Fruit fly (Drosophila melanogaster) whole organism, embryonic: ENCODE measurements around the gene Doc1.

Experiments used
- BEAF-32 ChIP-seq: fragments of 200-800 bp; sonication (Bioruptor generic); optimal IDR thresholded peaks from 3 replicates; lab custom pipeline; 2017; ENCODE audit warnings: missing biosample characterization, missing genetic modification characterization, mild to moderate bottlenecking, moderate library complexity, missing genetic modification reagents
- Blimp-1 ChIP-seq: fragments of 200-800 bp; sonication (Bioruptor generic); optimal IDR thresholded peaks from 3 replicates; lab custom pipeline; 2018; ENCODE audit warnings: missing biosample characterization, missing genetic modification characterization, mild to moderate bottlenecking, moderate library complexity, missing genetic modification reagents
- BtbVII ChIP-seq: fragments of 200-800 bp; sonication (Bioruptor generic); optimal IDR thresholded peaks from 3 replicates; lab custom pipeline; 2017; ENCODE audit warnings: missing biosample characterization, mild to moderate bottlenecking, missing genetic modification characterization
- CG10147 ChIP-seq: fragments of 200-800 bp; sonication (Bioruptor generic); optimal IDR thresholded peaks from 2 replicates; lab custom pipeline; 2019; ENCODE audit warnings: missing biosample characterization, mild to moderate bottlenecking, missing genetic modification characterization, moderate library complexity
- CG10274 ChIP-seq: fragments of 200-800 bp; sonication (Bioruptor generic); optimal IDR thresholded peaks from 3 replicates; lab custom pipeline; 2017; ENCODE audit warnings: missing biosample characterization, mild to moderate bottlenecking, missing genetic modification characterization
- CG10431 ChIP-seq: fragments of 200-800 bp; sonication (Bioruptor generic); optimal IDR thresholded peaks from 3 replicates; lab custom pipeline; 2018; ENCODE audit warnings: missing biosample characterization, mild to moderate bottlenecking, missing genetic modification characterization
- CG10979 ChIP-seq: fragments of 200-800 bp; sonication (Bioruptor generic); optimal IDR thresholded peaks from 2 replicates; lab custom pipeline; 2018; ENCODE audit warnings: missing biosample characterization, mild to moderate bottlenecking, missing genetic modification characterization, moderate library complexity
- CG11398 ChIP-seq: fragments of 200-800 bp; sonication (Bioruptor generic); optimal IDR thresholded peaks from 2 replicates; lab custom pipeline; 2016; ENCODE audit warnings: missing biosample characterization, missing genetic modification characterization
- CG11560 ChIP-seq: fragments of 200-800 bp; sonication (Bioruptor generic); IDR thresholded peaks from 3 replicates; pipeline ENCODE4 v1.3.6; 2022; ENCODE audit warnings: missing biosample characterization, missing genetic modification characterization
- CG12104 ChIP-seq: fragments of 200-800 bp; sonication (Bioruptor generic); optimal IDR thresholded peaks from 3 replicates; lab custom pipeline; 2016; ENCODE audit warnings: missing biosample characterization, missing genetic modification characterization
- CG12155 ChIP-seq: fragments of 200-800 bp; sonication (Bioruptor generic); optimal IDR thresholded peaks from 3 replicates; lab custom pipeline; 2016; ENCODE audit warnings: missing biosample characterization, missing genetic modification characterization
- CG14441 ChIP-seq: fragments of 200-800 bp; sonication (Bioruptor generic); IDR thresholded peaks from 2 replicates; pipeline ENCODE4 v1.3.6; 2022; ENCODE audit warnings: missing biosample characterization, missing genetic modification characterization
- CG14710 ChIP-seq: fragments of 200-800 bp; sonication (Bioruptor generic); optimal IDR thresholded peaks from 3 replicates; lab custom pipeline; 2019; ENCODE audit warnings: missing biosample characterization, mild to moderate bottlenecking, missing genetic modification characterization, moderate library complexity
- CG2120 ChIP-seq: fragments of 200-800 bp; sonication (Bioruptor generic); optimal IDR thresholded peaks from 3 replicates; lab custom pipeline; 2016; ENCODE audit warnings: missing biosample characterization, missing genetic modification characterization
- CG3281 ChIP-seq: fragments of 200-800 bp; sonication (Bioruptor generic); optimal IDR thresholded peaks from 3 replicates; lab custom pipeline; 2017; ENCODE audit warnings: missing biosample characterization, mild to moderate bottlenecking, missing genetic modification characterization
- CG4820 ChIP-seq: fragments of 200-800 bp; sonication (Bioruptor generic); optimal IDR thresholded peaks from 3 replicates; lab custom pipeline; 2016; ENCODE audit warnings: missing biosample characterization, missing genetic modification characterization
- CG8089 ChIP-seq: fragments of 200-800 bp; sonication (Bioruptor generic); optimal IDR thresholded peaks from 3 replicates; lab custom pipeline; 2016; ENCODE audit warnings: missing biosample characterization, missing genetic modification characterization
- Dbx ChIP-seq: fragments of 200-800 bp; sonication (Bioruptor generic); IDR thresholded peaks from 3 replicates; pipeline ENCODE4 v1.3.6; 2022; ENCODE audit warnings: missing biosample characterization, missing genetic modification characterization
- Doc2 ChIP-seq: fragments of 200-800 bp; sonication (Bioruptor generic); IDR thresholded peaks from 2 replicates; pipeline ENCODE4 v1.3.6; 2022; ENCODE audit warnings: missing biosample characterization, missing genetic modification characterization
- Dref ChIP-seq: fragments of 200-800 bp; sonication (Bioruptor generic); IDR thresholded peaks from 2 replicates; pipeline ENCODE4 v1.3.6; 2022; ENCODE audit warnings: missing biosample characterization, missing genetic modification characterization
- Elba2 ChIP-seq: fragments of 200-800 bp; sonication (Bioruptor generic); optimal IDR thresholded peaks from 3 replicates; lab custom pipeline; 2016; ENCODE audit warnings: missing biosample characterization, missing genetic modification characterization
- Hsf ChIP-seq: fragments of 200-800 bp; sonication (Bioruptor generic); optimal IDR thresholded peaks from 3 replicates; lab custom pipeline; 2016; ENCODE audit warnings: missing biosample characterization, missing genetic modification characterization
- NC2β ChIP-seq: fragments of 200-800 bp; sonication (Bioruptor generic); optimal IDR thresholded peaks from 2 replicates; lab custom pipeline; 2016; ENCODE audit warnings: missing biosample characterization, missing genetic modification characterization
- Opbp ChIP-seq: fragments of 200-800 bp; sonication (Bioruptor generic); IDR thresholded peaks from 3 replicates; pipeline ENCODE4 v1.3.6; 2022; ENCODE audit warnings: missing biosample characterization, missing genetic modification characterization; ENCODE audit not compliant: partially characterized antibody
- Optix ChIP-seq: fragments of 200-800 bp; sonication (Bioruptor generic); IDR thresholded peaks from 3 replicates; pipeline ENCODE4 v1.3.6; 2022; ENCODE audit warnings: missing biosample characterization, missing genetic modification characterization
- Poxn ChIP-seq: fragments of 200-800 bp; sonication (Bioruptor generic); IDR thresholded peaks from 2 replicates; pipeline ENCODE4 v1.3.6; 2022; ENCODE audit warnings: missing biosample characterization, missing genetic modification characterization
- Rfx ChIP-seq: fragments of 200-800 bp; sonication (Bioruptor generic); IDR thresholded peaks from 2 replicates; pipeline ENCODE4 v1.3.6; 2022; ENCODE audit warnings: missing biosample characterization, missing genetic modification characterization
- Scr ChIP-seq: fragments of 200-800 bp; sonication (Bioruptor generic); IDR thresholded peaks from 2 replicates; pipeline ENCODE4 v1.3.6; 2022; ENCODE audit warnings: missing biosample characterization, missing genetic modification characterization; ENCODE audit not compliant: partially characterized antibody
- Sry-δ ChIP-seq: fragments of 200-800 bp; sonication (Bioruptor generic); optimal IDR thresholded peaks from 2 replicates; lab custom pipeline; 2016; ENCODE audit warnings: missing biosample characterization, missing genetic modification characterization
- Xbp1 ChIP-seq: fragments of 200-800 bp; sonication (Bioruptor generic); optimal IDR thresholded peaks from 3 replicates; lab custom pipeline; 2016; ENCODE audit warnings: missing biosample characterization, mild to moderate bottlenecking, missing genetic modification characterization
- ara ChIP-seq: fragments of 200-800 bp; sonication (Bioruptor generic); IDR thresholded peaks from 2 replicates; pipeline ENCODE4 v1.3.6; 2022; ENCODE audit warnings: missing biosample characterization, missing genetic modification characterization
- caup ChIP-seq: fragments of 200-800 bp; sonication (Bioruptor generic); optimal IDR thresholded peaks from 3 replicates; lab custom pipeline; 2017; ENCODE audit warnings: missing biosample characterization, mild to moderate bottlenecking, missing genetic modification characterization, moderate library complexity; ENCODE audit not compliant: severe bottlenecking
- crc ChIP-seq: fragments of 200-800 bp; sonication (Bioruptor generic); optimal IDR thresholded peaks from 2 replicates; lab custom pipeline; 2016; ENCODE audit warnings: missing biosample characterization, missing genetic modification characterization
- cwo ChIP-seq: fragments of 200-800 bp; sonication (Bioruptor generic); optimal IDR thresholded peaks from 3 replicates; lab custom pipeline; 2017; ENCODE audit warnings: missing biosample characterization, missing genetic modification characterization, mild to moderate bottlenecking, moderate library complexity, missing genetic modification reagents
- dmrt11E ChIP-seq: fragments of 200-800 bp; sonication (Bioruptor generic); optimal IDR thresholded peaks from 3 replicates; lab custom pipeline; 2018; ENCODE audit warnings: missing biosample characterization, mild to moderate bottlenecking, missing genetic modification characterization, moderate library complexity
- lbe ChIP-seq: fragments of 200-800 bp; sonication (Bioruptor generic); optimal IDR thresholded peaks from 2 replicates; lab custom pipeline; 2016; ENCODE audit warnings: missing biosample characterization, mild to moderate bottlenecking, missing genetic modification characterization
- lola ChIP-seq, 3 experiments: fragments of >200 bp in 2 of 3; fragments of 200-800 bp in 1 of 3; sonication (Bioruptor generic) in 1 of 3; optimal IDR thresholded peaks; 2 replicates each; lab custom pipeline; 2017 to 2019; ENCODE audit warnings: missing biosample characterization in 3 of 3, missing genetic modification characterization in 3 of 3, mild to moderate bottlenecking in 1 of 3, moderate library complexity in 1 of 3
- otp ChIP-seq: fragments of 200-800 bp; sonication (Bioruptor generic); IDR thresholded peaks from 3 replicates; pipeline ENCODE4, ENCODE4 v1.3.6; 2022; ENCODE audit warnings: missing biosample characterization, missing genetic modification characterization
- pfk ChIP-seq: fragments of 200-800 bp; sonication (Bioruptor generic); optimal IDR thresholded peaks from 2 replicates; lab custom pipeline; 2018; ENCODE audit warnings: missing biosample characterization, mild to moderate bottlenecking, missing genetic modification characterization, moderate library complexity
- repo ChIP-seq: fragments of 200-800 bp; sonication (Bioruptor generic); optimal IDR thresholded peaks from 2 replicates; lab custom pipeline; 2016; ENCODE audit warnings: missing biosample characterization, missing genetic modification characterization
- salm ChIP-seq: fragments of 200-800 bp; sonication (Bioruptor generic); optimal IDR thresholded peaks from 2 replicates; lab custom pipeline; 2018; ENCODE audit warnings: missing biosample characterization, mild to moderate bottlenecking, missing genetic modification characterization
- schlank ChIP-seq: fragments of 200-800 bp; sonication (Bioruptor generic); optimal IDR thresholded peaks from 2 replicates; lab custom pipeline; 2018; ENCODE audit warnings: missing biosample characterization, mild to moderate bottlenecking, missing genetic modification characterization
- sd ChIP-seq: fragments of 200-800 bp; sonication (Bioruptor generic); optimal IDR thresholded peaks from 3 replicates; lab custom pipeline; 2018; ENCODE audit warnings: missing biosample characterization, mild to moderate bottlenecking, missing genetic modification characterization, moderate library complexity
- sens ChIP-seq: fragments of 200-800 bp; sonication (Bioruptor generic); peaks from one replicate; lab custom pipeline; 2016; ENCODE audit warnings: missing biosample characterization, missing genetic modification characterization
- so ChIP-seq: fragments of 200-800 bp; sonication (Bioruptor generic); IDR thresholded peaks from 3 replicates; pipeline ENCODE4 v1.3.6; 2022; ENCODE audit warnings: missing biosample characterization, missing genetic modification characterization
- stwl ChIP-seq: fragments of 200-800 bp; sonication (Bioruptor generic); optimal IDR thresholded peaks from 3 replicates; lab custom pipeline; 2018; ENCODE audit warnings: missing biosample characterization, mild to moderate bottlenecking, missing genetic modification characterization, moderate library complexity
- tin ChIP-seq: fragments of 200-800 bp; sonication (Bioruptor generic); optimal IDR thresholded peaks from 3 replicates; lab custom pipeline; 2016; ENCODE audit warnings: missing biosample characterization, missing genetic modification characterization
- trem ChIP-seq: fragments of 200-800 bp; optimal IDR thresholded peaks from 3 replicates; lab custom pipeline; 2019; ENCODE audit warnings: missing biosample characterization, mild to moderate bottlenecking, missing genetic modification characterization, moderate library complexity
- twi ChIP-seq: fragments of 200-800 bp; optimal IDR thresholded peaks from 2 replicates; lab custom pipeline; 2019; ENCODE audit warnings: missing biosample characterization, mild to moderate bottlenecking, missing genetic modification characterization, moderate library complexity

Doc1 gene

DNA sequence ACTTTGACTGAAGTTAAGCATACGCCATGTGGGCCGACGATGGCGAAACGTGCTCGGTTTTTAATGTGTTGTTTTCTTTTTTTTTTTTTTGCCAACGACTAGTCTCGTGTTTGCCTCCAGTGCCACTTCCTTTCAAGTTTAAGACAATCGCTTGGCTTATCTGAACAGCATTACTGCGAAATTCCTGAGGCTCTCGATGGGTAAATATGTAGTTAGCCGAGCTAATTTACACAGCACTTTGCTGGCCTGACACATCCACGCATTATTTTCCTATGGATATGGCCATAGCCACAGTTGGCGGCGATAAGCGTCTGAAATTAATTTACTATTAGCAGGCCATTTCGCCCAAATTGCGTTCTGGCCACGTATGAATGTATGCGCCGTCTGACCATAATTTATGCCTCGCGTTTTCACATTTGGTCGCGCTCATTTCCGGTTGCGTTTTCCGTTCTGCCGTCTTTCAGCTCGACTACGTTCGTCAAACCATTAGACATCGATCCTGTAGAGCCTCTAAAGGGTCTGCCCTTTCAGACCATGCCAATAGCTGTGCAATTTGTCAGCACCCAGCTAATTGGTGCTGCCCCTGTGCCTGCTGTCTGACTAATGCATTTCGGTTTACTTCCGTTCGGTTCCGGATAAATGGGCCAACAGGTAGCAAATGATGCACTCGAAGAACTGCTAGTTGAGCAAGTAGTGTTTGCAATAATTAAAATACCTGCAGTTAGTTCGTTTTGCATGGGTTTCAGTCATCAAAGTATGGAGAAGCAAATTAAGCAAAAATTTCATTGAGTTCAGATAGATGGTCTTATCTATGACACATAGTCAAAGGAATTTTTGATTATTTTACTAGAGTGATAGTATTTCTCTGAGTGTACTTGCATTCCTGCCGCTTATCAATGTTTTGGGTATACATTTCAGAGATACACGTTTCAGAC, 20.5 kb upstream of the Doc1 start (continued):
- TF ChIP-seq cwo (GFP tag; lab: Kevin White, UChicago) (peak; percentile 26), sens (peak; percentile 11), Elba2 (GFP tag; lab: Kevin White, UChicago) (peak; percentile 62), lbe (GFP tag; lab: Kevin White, UChicago) (no peak), Sry-δ (GFP tag; lab: Kevin White, UChicago) (no peak), BtbVII (no peak), Doc2 (no peak), Blimp-1 (GFP tag; lab: Kevin White, UChicago) (no peak), Scr (GFP tag; lab: Robert Waterston, UW) (no peak), otp (GFP tag; lab: Robert Waterston, UW) (no peak), lola (GFP tag; optimal IDR thresholded peaks at IDR 0.05; lab: Kevin White, UChicago) (peak in 1 of 3 experiments; percentile 28), CG10274 (GFP tag; lab: Kevin White, UChicago) (no peak), NC2β (GFP tag; lab: Kevin White, UChicago) (no peak), Dbx (GFP tag; lab: Robert Waterston, UW) (0 out of 3 replicates have a peak, but pooled peaks have one; percentile 17), Xbp1 (no peak), BEAF-32 (GFP tag; lab: Kevin White, UChicago) (no peak), CG14441 (GFP tag; lab: Robert Waterston, UW) (no peak), Poxn (GFP tag; lab: Robert Waterston, UW) (no peak), trem (tag; lab: Kevin White, UChicago) (no peak), dmrt11E (tag; lab: Kevin White, UChicago) (peak; percentile 26), CG12104 (GFP tag; lab: Kevin White, UChicago) (no peak), CG12155 (GFP tag; lab: Kevin White, UChicago) (no peak), tin (no peak), salm (tag; lab: Kevin White, UChicago) (no peak), sd (peak; percentile 6), CG10431 (GFP tag; lab: Kevin White, UChicago) (no peak), CG10979 (tag; lab: Kevin White, UChicago) (peak; percentile 16), stwl (no peak), CG2120 (GFP tag; lab: Kevin White, UChicago) (peak; percentile 11), CG10147 (GFP tag; lab: Kevin White, UChicago) (no peak), CG4820 (no peak), caup (GFP tag; lab: Kevin White, UChicago) (peak; percentile 23), CG3281 (no peak), CG11398 (GFP tag; lab: Kevin White, UChicago) (no peak), ara (no peak), repo (GFP tag; lab: Kevin White, UChicago) (no peak), pfk (no peak), schlank (tag; lab: Kevin White, UChicago) (peak; percentile 0), CG11560 (tag; lab: Robert Waterston, UW) (no peak), so (GFP tag; lab: Robert Waterston, UW) (no peak), CG14710 (tag; lab: Kevin White, UChicago) (no peak), Hsf (GFP tag; lab: Kevin White, UChicago) (no peak), twi (tag; lab: Kevin White, UChicago) (no peak), Optix (GFP tag; lab: Robert Waterston, UW) (no peak), Opbp (GFP tag; lab: Robert Waterston, UW) (no peak), CG8089 (GFP tag; lab: Kevin White, UChicago) (no peak), Rfx (GFP tag; lab: Robert Waterston, UW) (peak; percentile 50; the same call in 1 of the 2 replicates), crc (no peak), Dref (0 out of 2 replicates have a peak, but pooled peaks have one; percentile 19)
